Worm (Caenorhabditis elegans) whole organism, L3 larva: ENCODE data around the gene R02C2.7.

Experiments
- R02D3.7 ChIP-seq: fragments of 150-350 bp; optimal IDR thresholded peaks from 2 replicates; lab custom pipeline; 2014; ENCODE audit warnings: missing biosample characterization, missing genetic modification characterization
- ZK546.5 ChIP-seq: sonication (generic microtip); optimal IDR thresholded peaks from 2 replicates; lab custom pipeline; 2017; ENCODE audit warnings: missing biosample characterization, missing genetic modification characterization
- aly-2 ChIP-seq: fragments of 150-350 bp; optimal IDR thresholded peaks from 2 replicates; lab custom pipeline; 2014; ENCODE audit warnings: missing biosample characterization, missing genetic modification characterization
- ama-1 ChIP-seq: fragments of 150-350 bp; optimal IDR thresholded peaks from 2 replicates; lab custom pipeline; 2018
- ceh-16 ChIP-seq: sonication (generic microtip); optimal IDR thresholded peaks from 2 replicates; lab custom pipeline; 2017; ENCODE audit warnings: missing biosample characterization, missing genetic modification characterization
- ceh-82 ChIP-seq: fragments of 150-350 bp; optimal IDR thresholded peaks from 2 replicates; lab custom pipeline; 2014; ENCODE audit warnings: missing biosample characterization, missing genetic modification characterization
- ceh-9 ChIP-seq: sonication (generic microtip); optimal IDR thresholded peaks from 2 replicates; lab custom pipeline; 2018; ENCODE audit warnings: missing biosample characterization, missing genetic modification characterization
- elt-1 ChIP-seq: fragments of 150-350 bp; optimal IDR thresholded peaks from 2 replicates; lab custom pipeline; 2014; ENCODE audit warnings: missing biosample characterization, missing genetic modification characterization
- elt-2 ChIP-seq: sonication (generic microtip); optimal IDR thresholded peaks from 2 replicates; lab custom pipeline; 2016; ENCODE audit warnings: missing genetic modification reagents, mild to moderate bottlenecking, missing genetic modification characterization, missing compliant biosample characterization
- fkh-2 ChIP-seq: fragments of 150-350 bp; optimal IDR thresholded peaks from 2 replicates; lab custom pipeline; 2014; ENCODE audit warnings: missing biosample characterization, missing genetic modification reagents, missing genetic modification characterization
- fos-1 ChIP-seq: fragments of 150-350 bp; optimal IDR thresholded peaks from 2 replicates; lab custom pipeline; 2014; ENCODE audit warnings: missing biosample characterization, missing genetic modification characterization
- hmg-11 ChIP-seq: sonication (generic microtip); optimal IDR thresholded peaks from 2 replicates; lab custom pipeline; 2016; ENCODE audit warnings: missing genetic modification characterization, missing compliant biosample characterization
- jun-1 ChIP-seq: fragments of 150-350 bp; optimal IDR thresholded peaks from 2 replicates; lab custom pipeline; 2014; ENCODE audit warnings: missing biosample characterization, missing genetic modification reagents, missing genetic modification characterization
- lin-15B ChIP-seq: fragments of 150-350 bp; optimal IDR thresholded peaks from 2 replicates; lab custom pipeline; 2014; ENCODE audit warnings: missing biosample characterization, missing genetic modification characterization
- lin-39 ChIP-seq: fragments of 150-350 bp; optimal IDR thresholded peaks from 2 replicates; lab custom pipeline; 2018; ENCODE audit warnings: missing biosample characterization, missing genetic modification reagents, missing genetic modification characterization
- lsy-12 ChIP-seq: sonication (generic microtip); optimal IDR thresholded peaks from 2 replicates; lab custom pipeline; 2016; ENCODE audit warnings: mild to moderate bottlenecking, missing genetic modification characterization, missing compliant biosample characterization
- mdl-1 ChIP-seq: fragments of 150-350 bp; optimal IDR thresholded peaks from 2 replicates; lab custom pipeline; 2014; ENCODE audit warnings: missing biosample characterization, missing genetic modification characterization
- nfya-1 ChIP-seq: sonication (generic microtip); optimal IDR thresholded peaks from 2 replicates; lab custom pipeline; 2017; ENCODE audit warnings: missing genetic modification characterization, mild to moderate bottlenecking, missing compliant biosample characterization, antibody characterized with exemption, moderate library complexity; ENCODE audit not compliant: insufficient read depth
- nhr-11 ChIP-seq: fragments of 150-350 bp; optimal IDR thresholded peaks from 2 replicates; lab custom pipeline; 2014; ENCODE audit warnings: missing biosample characterization, missing genetic modification characterization
- nhr-23 ChIP-seq: fragments of 150-350 bp; optimal IDR thresholded peaks from 2 replicates; lab custom pipeline; 2014; ENCODE audit warnings: missing biosample characterization, missing genetic modification reagents, missing genetic modification characterization
- nhr-25 ChIP-seq: sonication (generic microtip); optimal IDR thresholded peaks from 2 replicates; lab custom pipeline; 2017; ENCODE audit warnings: missing biosample characterization, missing genetic modification characterization
- nhr-28 ChIP-seq: fragments of 150-350 bp; optimal IDR thresholded peaks from 2 replicates; lab custom pipeline; 2014; ENCODE audit warnings: missing biosample characterization, missing genetic modification characterization
- nhr-76 ChIP-seq: fragments of 150-350 bp; sonication (generic microtip); optimal IDR thresholded peaks from 5 replicates; lab custom pipeline; 2014; ENCODE audit warnings: missing biosample characterization, missing genetic modification characterization
- nhr-77 ChIP-seq: fragments of 150-350 bp; optimal IDR thresholded peaks from 2 replicates; lab custom pipeline; 2014; ENCODE audit warnings: missing biosample characterization, missing genetic modification characterization
- pha-4 ChIP-seq: fragments of 150-350 bp; optimal IDR thresholded peaks from 2 replicates; lab custom pipeline; 2014; ENCODE audit warnings: missing biosample characterization, missing genetic modification reagents, missing genetic modification characterization
- pqm-1 ChIP-seq: fragments of 150-350 bp; optimal IDR thresholded peaks from 2 replicates; lab custom pipeline; 2017; ENCODE audit warnings: missing biosample characterization, missing genetic modification characterization, inconsistent platforms
- sea-2 ChIP-seq: fragments of 150-350 bp; sonication (generic microtip); optimal IDR thresholded peaks from 4 replicates; lab custom pipeline; 2014; ENCODE audit warnings: missing biosample characterization, missing genetic modification reagents, missing genetic modification characterization
- skn-1 ChIP-seq: fragments of 150-350 bp; optimal IDR thresholded peaks from 2 replicates; lab custom pipeline; 2014; ENCODE audit warnings: missing biosample characterization, missing genetic modification characterization
- snpc-4 ChIP-seq: fragments of 150-350 bp; optimal IDR thresholded peaks from 2 replicates; lab custom pipeline; 2014; ENCODE audit warnings: missing biosample characterization, missing genetic modification characterization
- tbx-2 ChIP-seq: sonication (generic microtip); optimal IDR thresholded peaks from 2 replicates; lab custom pipeline; 2016; ENCODE audit warnings: mild to moderate bottlenecking, missing genetic modification characterization, missing compliant biosample characterization
- unc-39 ChIP-seq: sonication (generic microtip); optimal IDR thresholded peaks from 4 replicates; lab custom pipeline; 2017; ENCODE audit warnings: missing biosample characterization, missing genetic modification characterization
- zag-1 ChIP-seq: fragments of 150-350 bp; optimal IDR thresholded peaks from 2 replicates; lab custom pipeline; 2014; ENCODE audit warnings: missing biosample characterization, missing genetic modification characterization
- ztf-11 ChIP-seq: fragments of 150-350 bp; optimal IDR thresholded peaks from 2 replicates; lab custom pipeline; 2014; ENCODE audit warnings: missing biosample characterization, missing genetic modification characterization
- ztf-4 ChIP-seq: fragments of 150-350 bp; optimal IDR thresholded peaks from 2 replicates; lab custom pipeline; 2014; ENCODE audit warnings: missing biosample characterization, missing genetic modification characterization

Gene R02C2.7

DNA sequence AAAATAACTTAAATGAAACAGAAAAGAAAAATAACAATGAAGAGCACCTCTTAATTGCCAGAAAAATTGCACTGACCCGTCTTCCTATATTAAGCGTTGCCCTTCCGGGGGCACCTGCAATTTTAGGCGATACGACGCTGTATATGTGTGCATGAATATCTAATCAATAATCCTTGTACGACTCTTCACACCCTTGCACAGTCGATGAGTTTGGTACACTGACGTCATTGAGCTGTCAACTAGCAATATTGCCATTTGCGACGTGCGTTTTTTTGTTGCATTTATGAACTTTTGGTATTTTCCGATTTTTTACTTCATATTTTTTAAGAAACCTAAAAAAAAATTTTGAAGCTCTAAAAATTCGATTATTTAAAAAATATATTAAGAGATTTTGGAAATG lies 3.7 kb upstream of the R02C2.7 start, which contains the start of gene kin-34:
Gene kin-34 (minus strand): TSS at position 101 of the 400 bp plus-strand sequence.
- no peak for TF ChIP-seq ceh-16 (tag; lab: Kevin White, UChicago)
- no peak for TF ChIP-seq nfya-1 (tag; lab: Kevin White, UChicago)
- TF ChIP-seq skn-1 (tag; lab: Kevin White, UChicago): no peak
- no peak for TF ChIP-seq lsy-12 (tag; lab: Kevin White, UChicago)
- no peak for TF ChIP-seq pqm-1
- TF ChIP-seq fos-1: no peak
- no peak for TF ChIP-seq ZK546.5 (tag; lab: Kevin White, UChicago)
- no peak for TF ChIP-seq unc-39 (tag; lab: Kevin White, UChicago)
- TF ChIP-seq nhr-23 (tag; lab: Kevin White, UChicago): no peak

DNA sequence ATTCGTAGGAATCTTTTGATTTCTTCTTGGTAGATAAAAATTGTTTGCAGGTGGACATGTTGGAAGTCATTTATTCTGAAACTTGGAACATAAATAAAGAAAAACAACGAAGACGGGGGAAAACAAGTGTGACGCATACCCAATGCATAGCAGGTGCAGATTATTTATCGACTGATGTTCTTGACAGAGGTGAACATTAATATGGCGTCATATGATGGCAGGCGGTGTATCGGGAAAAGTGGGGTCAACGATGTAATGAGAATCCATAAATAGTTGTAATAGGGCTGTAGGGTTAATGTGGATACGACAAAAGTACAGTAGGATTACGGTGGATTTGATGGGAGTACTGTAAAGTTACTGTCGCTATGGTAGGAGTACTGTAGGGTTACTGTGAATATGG lies 2.1 kb downstream of the R02C2.7 start, which contains the start of gene txt-2:
Gene txt-2 (minus strand): TSS at position 214 of the 400 bp plus-strand sequence.
- TF ChIP-seq fos-1 (no peak), ama-1 (lab: Kevin White, UChicago) (no peak)

DNA sequence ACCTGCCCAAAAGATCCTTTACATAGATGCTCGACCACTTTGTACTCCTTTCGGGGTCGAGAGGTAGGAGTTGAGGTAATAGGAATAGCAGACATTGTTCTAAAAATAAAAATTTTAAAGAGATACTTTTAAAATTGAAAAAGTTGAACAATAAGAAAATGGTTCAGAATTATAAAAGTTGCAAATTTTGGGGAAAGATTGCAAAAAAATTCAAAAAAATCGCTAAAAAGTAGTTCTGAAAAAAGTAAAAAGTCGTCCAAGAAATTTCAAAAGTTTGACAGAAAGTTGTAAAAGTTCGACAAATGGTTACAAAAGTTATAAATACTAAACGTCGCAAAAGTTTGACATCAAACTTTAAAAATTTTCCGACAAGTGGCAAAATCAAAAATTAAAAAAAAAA lies 4.3 kb downstream of the R02C2.7 start, which contains the start of gene R02C2.1:
Gene R02C2.1 (minus strand): TSS at position 101 of the 400 bp plus-strand sequence.
- TF ChIP-seq elt-2 (tag; lab: Kevin White, UChicago) (no peak), aly-2 (tag; lab: Kevin White, UChicago) (no peak), sea-2 (GFP tag; lab: Kevin White, UChicago) (no peak), ceh-16 (tag; lab: Kevin White, UChicago) (no peak), mdl-1 (tag; lab: Kevin White, UChicago) (no peak), jun-1 (tag; lab: Kevin White, UChicago) (no peak), nhr-25 (no peak), zag-1 (tag; lab: Kevin White, UChicago) (no peak), ceh-82 (tag; lab: Kevin White, UChicago) (no peak), R02D3.7 (tag; lab: Kevin White, UChicago) (no peak)

DNA sequence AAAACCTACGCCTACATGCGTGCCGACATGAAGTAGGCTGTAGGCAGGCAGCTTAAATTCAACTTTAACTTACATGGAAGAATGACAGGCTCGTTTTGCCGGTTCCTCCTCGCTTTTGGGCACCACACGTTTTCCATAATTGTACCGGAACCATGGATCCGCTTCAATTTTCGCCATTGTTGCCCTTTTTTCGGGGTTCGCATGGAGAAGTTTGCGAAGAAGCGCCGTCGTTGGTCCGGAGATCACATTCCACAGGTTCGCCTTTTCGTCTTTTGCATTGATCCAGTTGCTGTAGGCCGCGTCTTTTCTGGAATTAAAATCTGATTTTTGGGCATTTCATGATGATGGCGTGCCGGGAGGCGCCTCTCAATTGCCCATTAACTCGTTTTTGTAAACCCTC lies 5.4 kb downstream of the R02C2.7 start:
- TF ChIP-seq lin-39 (tag; lab: Kevin White, UChicago) (no peak), nhr-77 (tag; lab: Kevin White, UChicago) (no peak), hmg-11 (tag; lab: Kevin White, UChicago) (no peak), pqm-1 (no peak), ama-1 (lab: Kevin White, UChicago) (no peak)

DNA sequence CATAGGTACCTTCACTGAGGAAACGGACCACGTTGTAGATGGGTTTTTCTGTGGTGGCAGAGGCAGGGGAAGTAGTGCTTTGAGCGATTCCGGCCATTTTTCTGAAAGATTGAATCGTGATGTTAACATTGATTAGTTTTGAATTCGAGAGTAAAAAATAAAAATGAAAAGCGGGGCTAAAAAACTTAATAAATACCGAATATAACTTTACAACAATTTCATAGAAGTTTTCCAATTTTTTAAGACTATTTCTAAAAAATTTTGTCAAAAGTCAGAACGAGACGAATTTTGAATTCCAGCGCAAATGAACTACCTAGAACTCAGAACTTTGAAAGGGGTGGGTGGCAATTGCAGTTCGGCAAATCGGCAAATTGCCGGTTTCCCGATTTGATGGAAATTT lies 7.8 kb downstream of the R02C2.7 start, which contains the start of gene kin-33:
Gene kin-33 (minus strand): TSS at position 101 of the 400 bp plus-strand sequence.
- TF ChIP-seq ceh-82 (tag; lab: Kevin White, UChicago) (no peak), R02D3.7 (tag; lab: Kevin White, UChicago) (no peak), elt-1 (tag; lab: Kevin White, UChicago) (no peak), fkh-2 (no peak), nfya-1 (tag; lab: Kevin White, UChicago) (no peak), ztf-11 (no peak), pha-4 (no peak), nhr-11 (tag; lab: Kevin White, UChicago) (no peak), tbx-2 (no peak), nhr-25 (no peak), lsy-12 (tag; lab: Kevin White, UChicago) (no peak), lin-15B (tag; lab: Kevin White, UChicago) (no peak), unc-39 (tag; lab: Kevin White, UChicago) (no peak), nhr-76 (tag; lab: Kevin White, UChicago) (no peak), ama-1 (lab: Kevin White, UChicago) (no peak)
- TF ChIP-seq, all 47 proteins: peak for 0

DNA sequence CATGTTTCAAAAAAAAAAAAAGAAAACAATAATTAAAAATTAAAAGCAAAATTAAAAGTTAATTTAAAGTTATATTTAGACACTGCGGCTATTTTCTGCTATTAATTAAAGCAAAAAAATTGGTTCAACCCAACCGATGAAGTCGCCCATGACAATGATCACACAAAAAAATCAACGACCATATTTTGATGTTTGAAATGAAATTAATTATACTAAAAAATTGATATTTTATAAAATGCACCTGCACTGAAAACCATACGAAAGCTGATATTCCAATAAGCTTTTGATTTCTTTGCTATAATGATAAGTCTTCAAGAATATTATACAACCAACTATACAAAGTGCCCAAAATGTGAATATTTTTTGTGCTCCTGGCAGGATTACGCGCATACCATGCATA lies 22.8 kb downstream of the R02C2.7 start, which contains the start of gene srh-80:
Gene srh-80 (plus strand): TSS at position 301 of the 400 bp plus-strand sequence.
- no peak for TF ChIP-seq fkh-2
- TF ChIP-seq nhr-23 (tag; lab: Kevin White, UChicago): no peak
- no peak for TF ChIP-seq unc-39 (tag; lab: Kevin White, UChicago)
- TF ChIP-seq snpc-4 (tag; lab: Kevin White, UChicago): no peak
- TF ChIP-seq sea-2 (GFP tag; lab: Kevin White, UChicago): no peak
- no peak for TF ChIP-seq elt-1 (tag; lab: Kevin White, UChicago)
- no peak for TF ChIP-seq ceh-9
- TF ChIP-seq ztf-4 (tag; lab: Kevin White, UChicago): no peak
- TF ChIP-seq lsy-12 (tag; lab: Kevin White, UChicago): no peak
- no peak for TF ChIP-seq zag-1 (tag; lab: Kevin White, UChicago)
- TF ChIP-seq nhr-76 (tag; lab: Kevin White, UChicago): no peak
- no peak for TF ChIP-seq nhr-28 (tag; lab: Kevin White, UChicago)
- TF ChIP-seq ceh-82 (tag; lab: Kevin White, UChicago): no peak
- no peak for TF ChIP-seq nhr-77 (tag; lab: Kevin White, UChicago)
